Worm (Caenorhabditis elegans) whole organism, L4/young adult: ENCODE measurements around the gene K04A8.19.

Source experiments
- W03F9.2 ChIP-seq: fragments of 150-350 bp; optimal IDR thresholded peaks from 2 replicates; lab custom pipeline; 2014; ENCODE audit warnings: missing biosample characterization, missing genetic modification characterization
- dao-5 ChIP-seq: sonication (generic microtip); optimal IDR thresholded peaks from 2 replicates; lab custom pipeline; 2016; ENCODE audit warnings: missing genotype, missing genetic modification characterization, moderate library complexity, missing compliant biosample characterization
- him-1 ChIP-seq: sonication (generic microtip); optimal IDR thresholded peaks from 2 replicates; lab custom pipeline; 2016; ENCODE audit warnings: missing genotype, missing genetic modification reagents, missing genetic modification characterization, missing compliant biosample characterization

The K04A8.19 gene

ce11 chrV:6558103-6558502 lies 3.9 kb upstream of the K04A8.19 start, which contains the start of gene spp-20:
spp-20 (minus strand) TSS chrV:6558203.
- TF ChIP-seq W03F9.2 (tag; lab: Kevin White, UChicago), result no peak
- TF ChIP-seq dao-5 (tag; lab: Kevin White, UChicago), result no peak
- no peak for TF ChIP-seq him-1 (tag; lab: Kevin White, UChicago)

ce11 chrV:6557035-6557434 lies 2.8 kb upstream of the K04A8.19 start, which contains the start of gene spp-27:
spp-27 (minus strand) TSS chrV:6557135.
- TF ChIP-seq W03F9.2 (tag; lab: Kevin White, UChicago), result no peak
- no peak for TF ChIP-seq dao-5 (tag; lab: Kevin White, UChicago)
- TF ChIP-seq him-1 (tag; lab: Kevin White, UChicago), result no peak

- peak; percentile 26 for TF ChIP-seq dao-5 (tag; lab: Kevin White, UChicago)
- TF ChIP-seq him-1 (tag; lab: Kevin White, UChicago), result no peak
- no peak for TF ChIP-seq W03F9.2 (tag; lab: Kevin White, UChicago)
Measured at ce11 chrV:6551707-6552390, 2.4 kb downstream of the K04A8.19 start, which contains the start of gene twk-10. twk-10 (plus strand) TSS chrV:6552340.

DNA sequence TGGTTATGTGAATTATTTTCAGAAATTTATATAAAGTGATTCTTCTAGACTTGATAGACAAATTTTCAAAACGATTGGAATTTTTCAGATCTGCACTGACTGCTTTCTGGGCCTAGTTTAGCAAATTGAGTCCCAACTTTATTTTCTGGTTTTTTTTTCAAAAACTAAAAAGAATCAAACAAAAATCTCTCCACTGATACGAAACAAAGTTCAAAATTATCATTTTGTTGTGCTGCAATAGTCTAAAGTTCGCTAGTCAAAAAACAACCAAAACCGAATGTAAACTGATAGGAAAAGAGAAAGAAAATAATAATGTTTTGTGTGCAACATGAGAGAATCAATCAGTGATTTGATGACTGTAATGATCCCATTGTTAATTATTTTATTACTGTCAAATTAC lies 4.3 kb downstream of the K04A8.19 start, which contains the start of gene lipl-4:
Gene lipl-4 (plus strand): TSS at position 301 of the 400 bp plus-strand sequence.
- no peak for TF ChIP-seq dao-5 (tag; lab: Kevin White, UChicago)
- no peak for TF ChIP-seq him-1 (tag; lab: Kevin White, UChicago)
- no peak for TF ChIP-seq W03F9.2 (tag; lab: Kevin White, UChicago)

DNA sequence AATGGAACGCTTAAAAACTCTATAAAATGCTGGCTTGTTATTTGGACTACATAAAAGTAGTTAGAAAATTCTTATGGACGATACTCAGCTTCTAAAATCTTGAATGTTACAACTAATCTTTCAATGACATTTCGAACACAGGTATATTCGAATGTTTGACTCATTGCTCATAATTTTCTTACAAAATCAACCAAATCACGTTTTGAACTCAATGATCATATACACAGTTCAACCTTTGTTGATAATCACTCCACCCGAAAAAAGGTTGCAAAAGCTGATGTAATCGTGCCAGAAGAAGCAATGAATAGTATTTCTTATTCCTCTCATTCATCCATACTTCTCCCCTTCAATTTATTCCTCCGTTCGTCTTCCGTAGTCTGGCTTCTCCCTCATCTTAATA lies 5.1 kb downstream of the K04A8.19 start, which contains the start of gene K04A8.20:
Gene K04A8.20 (plus strand): TSS at position 301 of the 400 bp plus-strand sequence.
- TF ChIP-seq him-1 (tag; lab: Kevin White, UChicago) (no peak), dao-5 (tag; lab: Kevin White, UChicago) (no peak), W03F9.2 (tag; lab: Kevin White, UChicago) (no peak)

DNA sequence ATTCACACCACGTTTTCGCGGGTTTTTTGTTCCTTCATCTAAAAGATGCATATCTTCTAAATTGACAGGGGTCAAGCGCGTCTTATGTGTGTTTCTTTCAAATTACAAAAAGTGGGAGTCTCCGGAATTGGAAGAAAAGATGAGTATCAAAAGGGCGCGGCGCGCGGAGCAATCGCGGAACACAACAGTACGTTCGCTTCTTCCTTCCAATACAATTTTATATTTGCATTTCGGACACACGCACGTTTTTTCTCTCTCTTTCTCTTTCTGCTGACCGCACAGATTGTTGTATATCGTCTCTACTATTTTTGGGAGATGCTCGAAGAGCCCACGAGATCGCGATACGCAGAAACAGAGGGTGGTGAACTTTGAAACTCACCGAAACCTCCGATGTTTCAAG lies 5.9 kb downstream of the K04A8.19 start:
- no peak for TF ChIP-seq him-1 (tag; lab: Kevin White, UChicago)
- TF ChIP-seq dao-5 (tag; lab: Kevin White, UChicago), result no peak
- TF ChIP-seq W03F9.2 (tag; lab: Kevin White, UChicago), result no peak

DNA sequence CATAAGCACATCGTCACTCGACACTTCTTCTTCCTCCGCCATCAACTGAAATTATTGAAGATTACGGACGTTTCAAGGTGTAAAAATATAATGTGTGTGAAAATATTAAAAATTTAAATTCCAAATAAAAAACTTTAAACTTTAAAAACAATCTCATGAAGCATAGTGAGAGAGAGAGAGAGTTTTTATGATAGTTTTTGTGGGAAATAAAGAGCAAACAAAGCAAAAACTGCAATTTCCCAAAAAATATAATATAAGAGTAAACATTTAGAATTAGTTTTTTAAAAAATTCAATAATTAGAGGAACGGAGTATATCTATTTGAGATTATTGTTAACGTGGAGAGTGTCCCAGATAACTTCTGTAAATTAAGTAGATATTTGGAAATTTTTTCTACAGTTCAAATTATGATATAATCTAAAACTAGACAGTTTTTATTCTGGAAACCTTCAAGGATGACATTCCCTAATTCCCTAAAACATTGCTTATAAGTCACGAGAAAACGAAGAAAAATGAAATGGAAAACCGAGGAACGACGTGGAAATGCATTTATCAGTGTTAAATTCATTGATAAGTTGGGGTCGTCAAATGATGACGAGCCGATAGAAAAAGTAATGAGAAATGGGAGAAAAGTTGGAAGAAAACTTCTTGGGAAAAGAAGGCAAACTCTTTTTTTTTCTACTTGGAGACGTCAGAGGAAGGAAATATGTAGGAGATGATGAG lies 7.6 kb downstream of the K04A8.19 start, which contains the start of gene dre-1:
Gene dre-1 (minus strand): TSS at position 51 of the 722 bp plus-strand sequence.
- TF ChIP-seq W03F9.2 (tag; lab: Kevin White, UChicago) (no peak), dao-5 (tag; lab: Kevin White, UChicago) (no peak), him-1 (tag; lab: Kevin White, UChicago) (no peak)

ce11 chrV:6544999-6545398 lies 9.2 kb downstream of the K04A8.19 start:
- TF ChIP-seq dao-5 (tag; lab: Kevin White, UChicago) (no peak), him-1 (tag; lab: Kevin White, UChicago) (no peak), W03F9.2 (tag; lab: Kevin White, UChicago) (no peak)

DNA sequence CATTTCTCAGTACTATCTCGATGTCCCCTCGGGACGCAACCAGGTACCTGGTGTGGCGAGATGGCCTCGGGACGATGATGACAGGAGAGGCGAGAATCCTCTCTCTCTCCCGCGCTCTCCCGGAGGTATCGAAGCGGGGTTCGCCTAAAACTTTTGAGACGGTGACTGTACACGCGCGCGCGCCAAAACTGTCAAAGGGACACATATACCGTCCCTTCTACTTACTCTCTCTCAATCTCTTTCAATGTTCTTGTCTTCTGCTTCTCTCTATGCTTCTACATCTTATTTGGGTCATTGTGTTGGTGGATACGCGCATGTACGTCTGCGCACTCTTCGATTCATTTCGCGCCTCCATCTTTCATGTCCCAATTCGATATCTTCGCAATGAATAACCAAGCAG lies 12.3 kb downstream of the K04A8.19 start:
- TF ChIP-seq W03F9.2 (tag; lab: Kevin White, UChicago), result no peak
- TF ChIP-seq dao-5 (tag; lab: Kevin White, UChicago), result no peak
- TF ChIP-seq him-1 (tag; lab: Kevin White, UChicago), result no peak

DNA sequence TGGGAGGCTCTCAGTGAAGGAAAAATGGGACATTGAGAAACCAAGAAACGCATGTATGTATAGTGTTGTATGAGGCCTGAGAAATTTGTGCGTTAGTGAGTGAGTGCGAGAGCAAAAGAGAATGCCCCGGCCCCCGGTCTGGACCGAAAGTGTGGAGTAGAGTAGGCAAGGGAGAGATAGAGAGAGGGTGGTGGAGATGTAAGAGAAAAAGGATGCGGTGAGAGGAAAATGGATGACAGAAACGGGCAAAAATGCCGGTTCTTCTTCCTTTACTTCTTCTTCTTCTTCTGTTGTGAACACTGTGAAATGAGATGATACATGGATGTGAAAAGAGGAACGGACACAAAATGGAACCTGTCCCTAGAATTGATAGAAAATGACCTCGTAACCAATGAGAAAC lies 15.9 kb downstream of the K04A8.19 start:
- TF ChIP-seq W03F9.2 (tag; lab: Kevin White, UChicago) (no peak), dao-5 (tag; lab: Kevin White, UChicago) (no peak), him-1 (tag; lab: Kevin White, UChicago) (no peak)

ce11 chrV:6533030-6533429 lies 21.2 kb downstream of the K04A8.19 start, which contains the start of gene hpo-26:
hpo-26 (minus strand) TSS chrV:6533060.
- no peak for TF ChIP-seq him-1 (tag; lab: Kevin White, UChicago)
- no peak for TF ChIP-seq dao-5 (tag; lab: Kevin White, UChicago)
- no peak for TF ChIP-seq W03F9.2 (tag; lab: Kevin White, UChicago)

ce11 chrV:6524757-6525156 lies 29.5 kb downstream of the K04A8.19 start, which contains the start of gene acs-1:
acs-1 (plus strand) TSS chrV:6524989.
- TF ChIP-seq him-1 (tag; lab: Kevin White, UChicago) (no peak), W03F9.2 (tag; lab: Kevin White, UChicago) (no peak), dao-5 (tag; lab: Kevin White, UChicago) (no peak)
